Fruit fly (Drosophila melanogaster) whole organism, embryonic: ENCODE data around the gene SkpE.

Source experiments
- CG10321 ChIP-seq: fragments of 200-800 bp; sonication (Bioruptor generic); IDR thresholded peaks from 2 replicates; pipeline ENCODE4 v1.3.6; 2022; ENCODE audit warnings: missing biosample characterization, missing genetic modification characterization
- CG10431 ChIP-seq: fragments of 200-800 bp; sonication (Bioruptor generic); optimal IDR thresholded peaks from 3 replicates; lab custom pipeline; 2018; ENCODE audit warnings: missing biosample characterization, mild to moderate bottlenecking, missing genetic modification characterization
- CG12236 ChIP-seq: fragments of 200-800 bp; sonication (Bioruptor generic); optimal IDR thresholded peaks from 2 replicates; lab custom pipeline; 2016; ENCODE audit warnings: missing biosample characterization, missing genetic modification characterization
- CG12659 ChIP-seq: fragments of 200-800 bp; sonication (Bioruptor generic); optimal IDR thresholded peaks from 3 replicates; lab custom pipeline; 2017; ENCODE audit warnings: mild to moderate bottlenecking, missing biosample characterization, missing genetic modification reagents, missing genetic modification characterization
- CG13624 ChIP-seq: fragments of 200-800 bp; sonication (Bioruptor generic); optimal IDR thresholded peaks from 2 replicates; lab custom pipeline; 2016; ENCODE audit warnings: missing biosample characterization, missing genetic modification characterization
- CG15073 ChIP-seq: fragments of 200-800 bp; sonication (Bioruptor generic); optimal IDR thresholded peaks from 2 replicates; lab custom pipeline; 2016; ENCODE audit warnings: missing biosample characterization, missing genetic modification characterization
- CG15514 ChIP-seq: fragments of 200-800 bp; sonication (Bioruptor generic); optimal IDR thresholded peaks from 3 replicates; lab custom pipeline; 2017; ENCODE audit warnings: missing biosample characterization, missing genetic modification characterization, mild to moderate bottlenecking, moderate library complexity, missing genetic modification reagents
- CG1603 ChIP-seq: fragments of 200-800 bp; sonication (Bioruptor generic); optimal IDR thresholded peaks from 2 replicates; lab custom pipeline; 2019; ENCODE audit warnings: missing biosample characterization, mild to moderate bottlenecking, missing genetic modification characterization, moderate library complexity
- CG17186 ChIP-seq: fragments of 200-800 bp; sonication (Bioruptor generic); optimal IDR thresholded peaks from 3 replicates; lab custom pipeline; 2017; ENCODE audit warnings: missing biosample characterization, missing genetic modification reagents, missing genetic modification characterization
- CG2202 ChIP-seq: fragments of 200-800 bp; sonication (Bioruptor generic); optimal IDR thresholded peaks from 2 replicates; lab custom pipeline; 2018; ENCODE audit warnings: missing biosample characterization, mild to moderate bottlenecking, missing genetic modification characterization
- CG2712 ChIP-seq: fragments of 200-800 bp; optimal IDR thresholded peaks from 3 replicates; lab custom pipeline; 2019; ENCODE audit warnings: missing biosample characterization, mild to moderate bottlenecking, missing genetic modification characterization, moderate library complexity
- CG30431 ChIP-seq: fragments of 200-800 bp; sonication (Bioruptor generic); optimal IDR thresholded peaks from 2 replicates; lab custom pipeline; 2017; ENCODE audit warnings: missing biosample characterization, missing genetic modification characterization
- CG32772 ChIP-seq: fragments of 200-800 bp; sonication (Bioruptor generic); IDR thresholded peaks from 2 replicates; pipeline ENCODE4 v1.3.6; 2022; ENCODE audit warnings: missing biosample characterization, missing genetic modification characterization
- CG7839 ChIP-seq: fragments of 200-800 bp; sonication (Bioruptor generic); optimal IDR thresholded peaks from 3 replicates; lab custom pipeline; 2018; ENCODE audit warnings: missing biosample characterization, mild to moderate bottlenecking, missing genetic modification characterization, moderate library complexity
- CG8359 ChIP-seq: fragments of 200-800 bp; sonication (Bioruptor generic); optimal IDR thresholded peaks from 2 replicates; lab custom pipeline; 2017; ENCODE audit warnings: missing biosample characterization, mild to moderate bottlenecking, missing genetic modification characterization, borderline replicate concordance
- CG9797 ChIP-seq: fragments of 200-800 bp; sonication (Bioruptor generic); optimal IDR thresholded peaks from 3 replicates; lab custom pipeline; 2018; ENCODE audit warnings: missing biosample characterization, mild to moderate bottlenecking, missing genetic modification characterization
- CG9876 ChIP-seq: fragments of 200-800 bp; sonication (Bioruptor generic); optimal IDR thresholded peaks from 2 replicates; lab custom pipeline; 2016; ENCODE audit warnings: missing biosample characterization, missing genetic modification characterization
- Chrac-16 ChIP-seq: fragments of 200-800 bp; sonication (Bioruptor generic); optimal IDR thresholded peaks from 3 replicates; lab custom pipeline; 2016; ENCODE audit warnings: missing biosample characterization, missing genetic modification characterization
- Deaf1 ChIP-seq: fragments of 200-800 bp; optimal IDR thresholded peaks from 3 replicates; lab custom pipeline; 2019; ENCODE audit warnings: missing biosample characterization, mild to moderate bottlenecking, missing genetic modification characterization, moderate library complexity
- HLH54F ChIP-seq: fragments of 200-800 bp; sonication (Bioruptor generic); optimal IDR thresholded peaks from 3 replicates; lab custom pipeline; 2016; ENCODE audit warnings: missing biosample characterization, missing genetic modification characterization
- Hr51 ChIP-seq, 2 experiments: fragments of 200-800 bp; sonication (Bioruptor generic); optimal IDR thresholded peaks; 2 replicates in 1 of 2; 3 replicates in 1 of 2; lab custom pipeline; 2016 to 2018; ENCODE audit warnings: missing biosample characterization in 2 of 2, missing genetic modification characterization in 2 of 2, mild to moderate bottlenecking in 1 of 2, moderate library complexity in 1 of 2
- Lim3 ChIP-seq: fragments of 200-800 bp; sonication (Bioruptor generic); IDR thresholded peaks from 2 replicates; pipeline ENCODE4 v1.3.6; 2022; ENCODE audit warnings: missing biosample characterization, missing genetic modification characterization
- Mad ChIP-seq: fragments of 200-800 bp; sonication (Bioruptor generic); optimal IDR thresholded peaks from 2 replicates; lab custom pipeline; 2016; ENCODE audit warnings: missing biosample characterization, missing genetic modification characterization
- NfI ChIP-seq: fragments of 200-800 bp; sonication (Bioruptor generic); optimal IDR thresholded peaks from 3 replicates; lab custom pipeline; 2018; ENCODE audit warnings: missing biosample characterization, mild to moderate bottlenecking, missing genetic modification characterization, moderate library complexity
- Pdp1 ChIP-seq, 2 experiments: fragments of 200-800 bp; sonication (Bioruptor generic); optimal IDR thresholded peaks; 3 replicates each; lab custom pipeline; 2016; ENCODE audit warnings: missing biosample characterization in 2 of 2, missing genetic modification characterization in 2 of 2, mild to moderate bottlenecking in 1 of 2, moderate library complexity in 1 of 2
- Scr ChIP-seq: fragments of 200-800 bp; sonication (Bioruptor generic); IDR thresholded peaks from 2 replicates; pipeline ENCODE4 v1.3.6; 2022; ENCODE audit warnings: missing biosample characterization, missing genetic modification characterization; ENCODE audit not compliant: partially characterized antibody
- Sry-β ChIP-seq: fragments of 200-800 bp; sonication (Bioruptor generic); optimal IDR thresholded peaks from 2 replicates; lab custom pipeline; 2018; ENCODE audit warnings: missing biosample characterization, mild to moderate bottlenecking, missing genetic modification characterization, moderate library complexity
- Trl ChIP-seq, 3 experiments: fragments of >200 bp in 2 of 3; fragments of 200-800 bp in 1 of 3; sonication (Bioruptor generic) in 1 of 3; optimal IDR thresholded peaks; 2 replicates in 1 of 3; 3 replicates in 2 of 3; lab custom pipeline; 2016 to 2017; ENCODE audit warnings: missing biosample characterization in 1 of 3, missing genetic modification characterization in 1 of 3
- ash1 ChIP-seq: fragments of 200-800 bp; sonication (Bioruptor generic); optimal IDR thresholded peaks from 2 replicates; lab custom pipeline; 2018; ENCODE audit warnings: missing biosample characterization, mild to moderate bottlenecking, missing genetic modification characterization
- ci ChIP-seq: fragments of 200-800 bp; sonication (Bioruptor generic); IDR thresholded peaks from 3 replicates; pipeline ENCODE4 v1.3.6; 2022; ENCODE audit warnings: missing biosample characterization, missing genetic modification characterization
- dysf ChIP-seq: fragments of 200-800 bp; sonication (Bioruptor generic); IDR thresholded peaks from 3 replicates; pipeline ENCODE4 v1.3.6; 2022; ENCODE audit warnings: missing biosample characterization, missing genetic modification characterization
- esg ChIP-seq: fragments of 200-800 bp; sonication (Bioruptor generic); conservative IDR thresholded peaks from 2 replicates; pipeline ENCODE4 v1.3.6; 2022; ENCODE audit warnings: missing biosample characterization, missing genetic modification characterization
- gsb ChIP-seq: fragments of 200-800 bp; sonication (Bioruptor generic); IDR thresholded peaks from 2 replicates; pipeline ENCODE4 v1.3.6; 2022; ENCODE audit warnings: missing biosample characterization, missing genetic modification characterization
- ind ChIP-seq: fragments of 200-800 bp; sonication (Bioruptor generic); optimal IDR thresholded peaks from 3 replicates; lab custom pipeline; 2016; ENCODE audit warnings: missing biosample characterization, missing genetic modification characterization
- inv ChIP-seq: fragments of 200-800 bp; sonication (Bioruptor generic); IDR thresholded peaks from 2 replicates; pipeline ENCODE4 v1.3.6; 2022; ENCODE audit warnings: missing biosample characterization, missing genetic modification characterization; ENCODE audit not compliant: partially characterized antibody
- kah ChIP-seq: fragments of 200-800 bp; sonication (Bioruptor generic); optimal IDR thresholded peaks from 2 replicates; lab custom pipeline; 2018; ENCODE audit warnings: missing biosample characterization, mild to moderate bottlenecking, missing genetic modification characterization
- luna ChIP-seq: fragments of 200-800 bp; sonication (Bioruptor generic); optimal IDR thresholded peaks from 2 replicates; lab custom pipeline; 2016; ENCODE audit warnings: missing biosample characterization, missing genetic modification characterization
- nerfin-2 ChIP-seq: fragments of 200-800 bp; sonication (Bioruptor generic); IDR thresholded peaks from 2 replicates; pipeline ENCODE4 v1.3.6; 2022; ENCODE audit warnings: missing biosample characterization, missing genetic modification characterization; ENCODE audit not compliant: partially characterized antibody
- pan ChIP-seq, 4 experiments: fragments of >200 bp in 3 of 4; fragments of 200-800 bp in 1 of 4; sonication (Bioruptor generic) in 1 of 4; optimal IDR thresholded peaks in 3 of 4; IDR thresholded peaks in 1 of 4; 2 replicates each; pipeline versions ENCODE4 v1.3.6 to Lab custom; 2017 to 2022; ENCODE audit warnings: missing biosample characterization in 2 of 4, missing genetic modification characterization in 2 of 4, mixed read lengths in 1 of 4
- sens ChIP-seq: fragments of 200-800 bp; sonication (Bioruptor generic); peaks from one replicate; lab custom pipeline; 2016; ENCODE audit warnings: missing biosample characterization, missing genetic modification characterization
- sim ChIP-seq: fragments of 200-800 bp; sonication (Bioruptor generic); IDR thresholded peaks from 2 replicates; pipeline ENCODE4 v1.3.6; 2022; ENCODE audit warnings: missing biosample characterization, missing genetic modification characterization
- slbo ChIP-seq: fragments of 200-800 bp; sonication (Bioruptor generic); IDR thresholded peaks from 2 replicates; pipeline ENCODE4 v1.3.6; 2022; ENCODE audit warnings: missing biosample characterization, missing genetic modification characterization
- sr ChIP-seq: fragments of 200-800 bp; sonication (Bioruptor generic); IDR thresholded peaks from 3 replicates; pipeline ENCODE4 v1.3.6; 2022; ENCODE audit warnings: missing biosample characterization, missing genetic modification characterization
- tap ChIP-seq: fragments of 200-800 bp; optimal IDR thresholded peaks from 3 replicates; lab custom pipeline; 2019; ENCODE audit warnings: missing biosample characterization, mild to moderate bottlenecking, missing genetic modification characterization, moderate library complexity
- tio ChIP-seq: fragments of 200-800 bp; sonication (Bioruptor generic); optimal IDR thresholded peaks from 2 replicates; lab custom pipeline; 2017; ENCODE audit warnings: missing biosample characterization, missing genetic modification characterization, inconsistent platforms
- toy ChIP-seq: fragments of 200-800 bp; sonication (Bioruptor generic); IDR thresholded peaks from 2 replicates; pipeline ENCODE4 v1.3.6; 2022; ENCODE audit warnings: missing biosample characterization, missing genetic modification characterization
- wek ChIP-seq: fragments of 200-800 bp; sonication (Bioruptor generic); optimal IDR thresholded peaks from 3 replicates; lab custom pipeline; 2018; ENCODE audit warnings: missing biosample characterization, mild to moderate bottlenecking, missing genetic modification characterization, moderate library complexity
- zfh1 ChIP-seq: fragments of 200-800 bp; sonication (Bioruptor generic); IDR thresholded peaks from 3 replicates; pipeline ENCODE4 v1.3.6; 2022; ENCODE audit warnings: missing biosample characterization, missing genetic modification characterization

Gene SkpE

DNA sequence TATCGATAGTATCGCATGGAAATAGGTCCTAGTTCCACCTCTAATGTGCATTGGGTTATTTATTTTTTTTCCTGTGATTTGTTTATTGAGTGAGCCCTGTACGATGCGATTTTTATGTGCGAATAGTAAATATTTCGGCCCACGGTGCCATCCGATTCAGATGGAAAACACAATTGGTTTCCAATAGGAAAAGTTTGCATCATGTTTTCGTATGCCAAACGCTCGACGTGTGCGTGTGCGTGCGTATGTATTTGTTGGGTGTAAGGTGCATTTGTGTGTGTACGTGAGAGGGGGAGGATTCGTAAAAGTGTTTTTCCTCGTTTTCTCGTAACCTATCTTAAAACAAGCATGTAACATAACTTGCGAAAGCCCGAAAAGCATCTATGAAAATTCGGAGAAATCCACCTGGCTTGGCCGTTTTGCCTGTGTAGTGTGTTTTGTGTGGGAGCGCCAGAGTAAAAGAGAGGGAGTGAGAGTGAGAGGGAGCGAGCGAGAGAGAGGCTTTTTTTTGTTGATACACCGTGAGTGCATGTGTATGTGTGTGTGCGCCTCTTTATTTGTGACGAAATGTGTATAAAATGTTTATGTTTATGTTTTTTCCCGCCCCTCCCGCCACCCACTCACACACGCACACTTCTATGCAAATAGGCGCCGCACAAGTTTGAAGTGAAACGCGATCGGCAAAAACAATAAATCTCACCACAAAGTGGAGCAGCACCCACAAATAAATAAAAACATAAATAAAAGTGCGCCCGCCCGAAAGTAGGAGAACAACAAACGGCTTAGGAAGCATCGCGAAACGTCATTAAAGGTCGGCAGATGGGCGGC, 42.5 kb upstream of the SkpE start, which contains the start of gene Hers (continued):
- no peak for TF ChIP-seq CG30431 (GFP tag; lab: Kevin White, UChicago)
- TF ChIP-seq dysf (GFP tag; lab: Robert Waterston, UW) = no peak
- TF ChIP-seq Deaf1 (tag; lab: Kevin White, UChicago) = peak; percentile 1
- TF ChIP-seq inv (GFP tag; lab: Robert Waterston, UW) = no peak
- TF ChIP-seq Mad = no peak
- TF ChIP-seq HLH54F (GFP tag; lab: Kevin White, UChicago) = no peak
- TF ChIP-seq nerfin-2 (GFP tag; lab: Robert Waterston, UW) = 0 out of 2 replicates have a peak, but pooled peaks have one; percentile 68
- TF ChIP-seq kah = no peak
- TF ChIP-seq zfh1 = no peak
- no peak for TF ChIP-seq CG15514 (GFP tag; lab: Kevin White, UChicago)
- TF ChIP-seq Hr51 (GFP tag; optimal IDR thresholded peaks at IDR 0.05; lab: Kevin White, UChicago) = no peak
- peak; percentile 49 for TF ChIP-seq sens (GFP tag; lab: Kevin White, UChicago)
- TF ChIP-seq sim (GFP tag; lab: Robert Waterston, UW) = no peak
- TF ChIP-seq ash1 (GFP tag; lab: Kevin White, UChicago) = no peak
- peak; percentile 73 to 94 for TF ChIP-seq Trl (optimal IDR thresholded peaks at IDR 0.05; lab: Kevin White, UChicago)
- TF ChIP-seq Trl (GFP tag; optimal IDR thresholded peaks at IDR 0.05; lab: Kevin White, UChicago) = no peak
- TF ChIP-seq NfI (GFP tag; lab: Kevin White, UChicago) = no peak
- TF ChIP-seq CG17186 (GFP tag; lab: Kevin White, UChicago) = no peak
- no peak for TF ChIP-seq Chrac-16 (GFP tag; lab: Kevin White, UChicago)
- TF ChIP-seq CG2712 (tag; lab: Kevin White, UChicago) = no peak
- no peak for TF ChIP-seq CG1603
- no peak for TF ChIP-seq CG9876 (GFP tag; lab: Kevin White, UChicago)
- no peak for TF ChIP-seq CG12236 (GFP tag; lab: Kevin White, UChicago)
- no peak for TF ChIP-seq tap (tag; lab: Kevin White, UChicago)
- no peak for TF ChIP-seq CG8359 (GFP tag; lab: Kevin White, UChicago)
- TF ChIP-seq luna (GFP tag; lab: Kevin White, UChicago) = no peak
- TF ChIP-seq CG2202 = no peak
- TF ChIP-seq esg (GFP tag; lab: Robert Waterston, UW) = no peak
- TF ChIP-seq CG13624 (GFP tag; lab: Kevin White, UChicago) = no peak
- TF ChIP-seq CG12659 (GFP tag; lab: Kevin White, UChicago) = peak; percentile 42
- TF ChIP-seq slbo (GFP tag; lab: Robert Waterston, UW) = 0 out of 2 replicates have a peak, but pooled peaks have one; percentile 26
- TF ChIP-seq wek = no peak
- no peak for TF ChIP-seq CG9797 (GFP tag; lab: Kevin White, UChicago)
- TF ChIP-seq pan (optimal IDR thresholded peaks at IDR 0.05; lab: Kevin White, UChicago) = no peak
- TF ChIP-seq pan (GFP tag; optimal IDR thresholded peaks at IDR 0.05 in 1 of 2, IDR thresholded peaks at IDR 0.05 in 1 of 2) = no peak
- TF ChIP-seq CG32772 = no peak
- no peak for TF ChIP-seq Lim3
- no peak for TF ChIP-seq CG10321 (GFP tag; lab: Robert Waterston, UW)
- no peak for TF ChIP-seq CG10431 (GFP tag; lab: Kevin White, UChicago)
- no peak for TF ChIP-seq CG7839
- TF ChIP-seq CG15073 = no peak
- TF ChIP-seq ci = 0 out of 3 replicates have a peak, but pooled peaks have one; percentile 9
- TF ChIP-seq ind (GFP tag; lab: Kevin White, UChicago) = no peak
- peak; percentile 53; the same call in 1 of the 3 replicates for TF ChIP-seq sr (GFP tag; lab: Robert Waterston, UW)
- TF ChIP-seq toy (GFP tag; lab: Robert Waterston, UW) = no peak
- TF ChIP-seq Scr (GFP tag; lab: Robert Waterston, UW) = no peak
- TF ChIP-seq tio (GFP tag; lab: Kevin White, UChicago) = no peak
- no peak for TF ChIP-seq gsb (GFP tag; lab: Robert Waterston, UW)
- no peak for TF ChIP-seq Sry-β (GFP tag; lab: Kevin White, UChicago)
- TF ChIP-seq Pdp1 (GFP tag; optimal IDR thresholded peaks at IDR 0.05; lab: Kevin White, UChicago) = no peak
